Worm (Caenorhabditis elegans) whole organism, L3 larva: ENCODE measurements around the gene Y50D4A.10.

Experiments
- aly-2 ChIP-seq: fragments of 150-350 bp; optimal IDR thresholded peaks from 2 replicates; lab custom pipeline; 2014; ENCODE audit warnings: missing biosample characterization, missing genetic modification characterization
- ceh-28 ChIP-seq: fragments of 150-350 bp; optimal IDR thresholded peaks from 2 replicates; lab custom pipeline; 2014; ENCODE audit warnings: missing biosample characterization, missing genetic modification reagents, missing genetic modification characterization
- egl-27 ChIP-seq: sonication (generic microtip); optimal IDR thresholded peaks from 4 replicates; lab custom pipeline; 2017; ENCODE audit warnings: missing biosample characterization, missing genetic modification reagents, missing genetic modification characterization
- lin-39 ChIP-seq: fragments of 150-350 bp; optimal IDR thresholded peaks from 2 replicates; lab custom pipeline; 2018; ENCODE audit warnings: missing biosample characterization, missing genetic modification reagents, missing genetic modification characterization
- nhr-25 ChIP-seq: sonication (generic microtip); optimal IDR thresholded peaks from 2 replicates; lab custom pipeline; 2017; ENCODE audit warnings: missing biosample characterization, missing genetic modification characterization
- nhr-28 ChIP-seq: fragments of 150-350 bp; optimal IDR thresholded peaks from 2 replicates; lab custom pipeline; 2014; ENCODE audit warnings: missing biosample characterization, missing genetic modification characterization
- nhr-76 ChIP-seq: fragments of 150-350 bp; sonication (generic microtip); optimal IDR thresholded peaks from 5 replicates; lab custom pipeline; 2014; ENCODE audit warnings: missing biosample characterization, missing genetic modification characterization
- zag-1 ChIP-seq: fragments of 150-350 bp; optimal IDR thresholded peaks from 2 replicates; lab custom pipeline; 2014; ENCODE audit warnings: missing biosample characterization, missing genetic modification characterization
- ztf-11 ChIP-seq: fragments of 150-350 bp; optimal IDR thresholded peaks from 2 replicates; lab custom pipeline; 2014; ENCODE audit warnings: missing biosample characterization, missing genetic modification characterization

DNA sequence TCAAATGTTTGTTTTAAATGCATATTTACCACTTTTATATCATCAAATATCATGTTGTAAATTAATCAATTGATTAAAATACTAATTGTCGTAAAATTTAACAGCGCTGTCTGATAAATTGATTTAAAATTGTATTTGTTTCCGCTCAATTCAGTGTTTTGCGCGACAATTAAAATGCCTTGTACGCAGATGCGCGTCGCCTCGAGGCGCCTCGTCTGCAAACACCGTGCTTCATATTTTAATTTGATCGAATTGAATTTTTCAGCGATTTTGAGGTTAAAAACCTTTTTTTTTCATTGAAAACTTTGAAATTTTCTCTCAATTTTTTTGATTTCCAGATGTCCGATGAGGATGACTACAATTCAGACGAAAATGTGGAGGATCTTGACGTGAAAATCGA lies 13.4 kb downstream of the Y50D4A.10 start, which contains the start of gene Y50D4A.5:
- TF ChIP-seq ceh-28 (tag; lab: Kevin White, UChicago) (no peak), aly-2 (tag; lab: Kevin White, UChicago) (no peak), zag-1 (tag; lab: Kevin White, UChicago) (no peak), nhr-76 (tag; lab: Kevin White, UChicago) (no peak), ztf-11 (tag; lab: Kevin White, UChicago) (no peak), lin-39 (tag; lab: Kevin White, UChicago) (no peak), nhr-25 (tag; lab: Kevin White, UChicago) (no peak), egl-27 (no peak), nhr-28 (tag; lab: Kevin White, UChicago) (no peak)
